Fruit fly (Drosophila melanogaster): Measurements from ENCODE around the gene CG14304.

Gene CG14304

dm6 chr3R:18658945-18659642 is 38.0 kb upstream of the CG14304 start, which contains the start of the genes CG31224 and CstF64 (continued):
- TF ChIP-seq ranshi (GFP tag; IDR thresholded peaks at IDR 0.05) (peak; percentile 84), cato (GFP tag; optimal IDR thresholded peaks at IDR 0.05; ENCODE audit: borderline replicate concordance) (peak; percentile 78), ATbp (GFP tag; optimal IDR thresholded peaks at IDR 0.05) (peak; percentile 35), HLHmδ (GFP tag; optimal IDR thresholded peaks at IDR 0.05) (no peak), otp (GFP tag; IDR thresholded peaks at IDR 0.05) (peak; percentile 70; the same call in 2 of the 3 replicates), schlank (tag; optimal IDR thresholded peaks at IDR 0.05) (no peak), CG10147 (GFP tag; optimal IDR thresholded peaks at IDR 0.05) (peak; percentile 60), CG17361 (GFP tag; IDR thresholded peaks at IDR 0.05) (peak; percentile 87), pita (GFP tag; optimal IDR thresholded peaks at IDR 0.05) (no peak), Rx (GFP tag; IDR thresholded peaks at IDR 0.05) (peak; percentile 74), D (optimal IDR thresholded peaks at IDR 0.05) (no peak), D (GFP tag; optimal IDR thresholded peaks at IDR 0.05) (peak; percentile 67), rib (GFP tag; IDR thresholded peaks at IDR 0.05) (0 out of 2 replicates have a peak, but pooled peaks have one; percentile 44), en (GFP tag; optimal IDR thresholded peaks at IDR 0.05) (peak; percentile 47), bigmax (GFP tag; optimal IDR thresholded peaks at IDR 0.05) (no peak), CG8388 (GFP tag; optimal IDR thresholded peaks at IDR 0.05) (peak; percentile 75), tll (GFP tag; optimal IDR thresholded peaks at IDR 0.05) (no peak), Dp (GFP tag; optimal IDR thresholded peaks at IDR 0.05) (peak; percentile 23), CG6765 (GFP tag; optimal IDR thresholded peaks at IDR 0.05) (peak; percentile 61), CG7556 (GFP tag; optimal IDR thresholded peaks at IDR 0.05) (peak; percentile 76), CG4854 (GFP tag; optimal IDR thresholded peaks at IDR 0.05) (peak; percentile 85), ara (GFP tag; IDR thresholded peaks at IDR 0.05) (peak; percentile 79), mam (GFP tag; optimal IDR thresholded peaks at IDR 0.05) (peak; percentile 93), tap (tag; optimal IDR thresholded peaks at IDR 0.05) (no peak), Dip3 (GFP tag; optimal IDR thresholded peaks at IDR 0.05) (peak; percentile 89), CG13123 (GFP tag; optimal IDR thresholded peaks at IDR 0.05) (peak; percentile 72), Dek (tag; optimal IDR thresholded peaks at IDR 0.05) (no peak), CG6813 (GFP tag; optimal IDR thresholded peaks at IDR 0.05) (peak; percentile 11), CG2202 (tag; optimal IDR thresholded peaks at IDR 0.05) (peak; percentile 67), amos (GFP tag; IDR thresholded peaks at IDR 0.05; ENCODE audit: partially characterized antibody) (peak; percentile 35; the same call in 1 of the 2 replicates), kah (GFP tag; optimal IDR thresholded peaks at IDR 0.05) (peak; percentile 8), CG10366 (GFP tag; IDR thresholded peaks at IDR 0.05) (peak; percentile 83), Vsx1 (GFP tag; optimal IDR thresholded peaks at IDR 0.05) (peak; percentile 22), CG3407 (GFP tag; optimal IDR thresholded peaks at IDR 0.05) (no peak), Taf1 (GFP tag; IDR thresholded peaks at IDR 0.05) (peak; percentile 54; the same call in 1 of the 2 replicates), MTF-1 (GFP tag; optimal IDR thresholded peaks at IDR 0.05; ENCODE audit: borderline replicate concordance) (peak; percentile 32), CG18262 (tag; optimal IDR thresholded peaks at IDR 0.05) (peak; percentile 81), E2f2 (GFP tag; IDR thresholded peaks at IDR 0.05) (peak; percentile 71; the same call in 1 of the 2 replicates), sim (GFP tag; IDR thresholded peaks at IDR 0.05) (no peak), ssp (GFP tag; IDR thresholded peaks at IDR 0.05) (peak; percentile 77), usp (GFP tag; optimal IDR thresholded peaks at IDR 0.05) (no peak), ato (GFP tag; IDR thresholded peaks at IDR 0.05; ENCODE audit: partially characterized antibody) (no peak), sc (optimal IDR thresholded peaks at IDR 0.05) (no peak), sc (GFP tag; optimal IDR thresholded peaks at IDR 0.05) (peak; percentile 74), phol (tag; optimal IDR thresholded peaks at IDR 0.05) (peak; percentile 85), sima (GFP tag; optimal IDR thresholded peaks at IDR 0.05) (peak; percentile 53), CG43689 (GFP tag; IDR thresholded peaks at IDR 0.05) (peak; percentile 58), Dip2 (GFP tag; IDR thresholded peaks at IDR 0.05) (no peak), trem (tag; optimal IDR thresholded peaks at IDR 0.05) (peak; percentile 78)
